Fruit fly (Drosophila melanogaster) whole organism, prepupa: ENCODE data around the gene CG13380.
A peak's percentile ranks its signal among the peaks of the same experiment; 100 is the strongest.

ENCODE experiments used
- Gug ChIP-seq: fragments of 200-800 bp; sonication (Bioruptor generic); IDR thresholded peaks from 2 replicates; pipeline ENCODE4 v1.3.6; 2022; ENCODE audit warnings: missing biosample characterization, missing genetic modification characterization
- Lpt ChIP-seq: fragments of 200-800 bp; sonication (Bioruptor generic); optimal IDR thresholded peaks from 3 replicates; lab custom pipeline; 2016; ENCODE audit warnings: missing biosample characterization, missing genetic modification characterization
- esn ChIP-seq: fragments of 200-800 bp; sonication (Bioruptor generic); optimal IDR thresholded peaks from 2 replicates; lab custom pipeline; 2016; ENCODE audit warnings: missing biosample characterization, mild to moderate bottlenecking, missing genetic modification characterization, moderate library complexity
- spab ChIP-seq: fragments of 200-800 bp; sonication (Bioruptor generic); optimal IDR thresholded peaks from 2 replicates; lab custom pipeline; 2017; ENCODE audit warnings: missing biosample characterization, mild to moderate bottlenecking, missing genetic modification characterization, missing genetic modification reagents

- TF ChIP-seq Lpt (GFP tag; lab: Kevin White, UChicago) (no peak), Gug (GFP tag; lab: Robert Waterston, UW) (no peak), esn (peak; percentile 13), spab (GFP tag; lab: Kevin White, UChicago) (no peak)
Observed at dm6 chr3L:18638487-18638886, 20.7 kb upstream of the CG13380 start.
